Worm (Caenorhabditis elegans): ENCODE measurements around the gene F02E11.2.

Gene F02E11.2

DNA sequence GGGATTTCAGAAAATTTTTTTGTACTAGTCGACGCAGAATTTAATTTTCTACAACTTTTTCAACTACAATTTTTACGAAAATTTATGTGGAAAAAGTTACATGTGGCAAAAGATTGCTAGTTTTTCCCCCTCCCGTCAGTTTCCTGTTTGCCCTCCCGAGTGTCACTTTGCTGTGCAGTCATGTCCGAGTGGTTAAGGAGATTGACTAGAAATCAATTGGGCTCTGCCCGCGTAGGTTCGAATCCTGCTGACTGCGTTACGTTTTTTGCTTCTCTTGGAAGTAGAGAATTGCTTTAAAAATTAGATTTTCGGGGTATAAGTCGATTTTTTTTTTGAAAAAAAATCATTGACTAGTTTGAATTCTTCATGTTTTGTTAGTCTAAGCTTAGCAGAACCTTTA is 5.2 kb downstream of the F02E11.2 start:
- TF ChIP-seq lir-1 (GFP tag; conservative IDR thresholded peaks at IDR 0.05): no peak
- no peak for TF ChIP-seq dpff-1 (tag; optimal IDR thresholded peaks at IDR 0.05)
- TF ChIP-seq ceh-27 (GFP tag; optimal IDR thresholded peaks at IDR 0.05): no peak
- no peak for TF ChIP-seq madf-8 (GFP tag; conservative IDR thresholded peaks at IDR 0.05)
- TF ChIP-seq C17E4.6 (GFP tag; IDR thresholded peaks at IDR 0.05): no peak
- no peak for TF ChIP-seq cebp-2 (GFP tag; IDR thresholded peaks at IDR 0.05)
- no peak for TF ChIP-seq pha-4 (tag; optimal IDR thresholded peaks at IDR 0.05)
- TF ChIP-seq hmg-1.2 (GFP tag; IDR thresholded peaks at IDR 0.05): peak; percentile 48
- TF ChIP-seq Y79H2A.3 (GFP tag; conservative IDR thresholded peaks at IDR 0.05): no peak
- no peak for TF ChIP-seq mxl-1 (tag; optimal IDR thresholded peaks at IDR 0.05)
- peak; percentile 63 for TF ChIP-seq him-1 (tag; optimal IDR thresholded peaks at IDR 0.05)
- no peak for TF ChIP-seq hlh-12 (tag; optimal IDR thresholded peaks at IDR 0.05)
- TF ChIP-seq athp-1 (tag; optimal IDR thresholded peaks at IDR 0.05): no peak
- 0 out of 2 replicates have a peak, but pooled peaks have one; percentile 32 for TF ChIP-seq ceh-100 (GFP tag; IDR thresholded peaks at IDR 0.05)
- no peak for TF ChIP-seq ccch-3 (GFP tag; optimal IDR thresholded peaks at IDR 0.05)
- peak; percentile 14 for TF ChIP-seq chd-7 (tag; optimal IDR thresholded peaks at IDR 0.05)
- no peak for TF ChIP-seq bed-2 (GFP tag; IDR thresholded peaks at IDR 0.05)
- no peak for TF ChIP-seq F49E8.2 (tag; optimal IDR thresholded peaks at IDR 0.05; ENCODE audit: insufficient read depth)
- no peak for TF ChIP-seq hsf-1 (GFP tag; IDR thresholded peaks at IDR 0.05)
- TF ChIP-seq attf-3 (GFP tag; conservative IDR thresholded peaks at IDR 0.05): no peak
- no peak for TF ChIP-seq ceh-79 (tag; optimal IDR thresholded peaks at IDR 0.05)
- no peak for TF ChIP-seq rec-8 (tag; optimal IDR thresholded peaks at IDR 0.05)
- no peak for TF ChIP-seq unc-62 (GFP tag; optimal IDR thresholded peaks at IDR 0.05)
- TF ChIP-seq dox-1 (GFP tag; IDR thresholded peaks at IDR 0.05): 0 out of 2 replicates have a peak, but pooled peaks have one; percentile 31
- peak; percentile 66 for TF ChIP-seq nfyb-1 (GFP tag; IDR thresholded peaks at IDR 0.05)
- no peak for TF ChIP-seq efl-1 (GFP tag; optimal IDR thresholded peaks at IDR 0.05)
- TF ChIP-seq T07F8.4 (tag; optimal IDR thresholded peaks at IDR 0.05): no peak
- no peak for TF ChIP-seq Y67H2A.10 (GFP tag; conservative IDR thresholded peaks at IDR 0.05)
- TF ChIP-seq hlh-26 (GFP tag; conservative IDR thresholded peaks at IDR 0.05): no peak
- no peak for TF ChIP-seq nhr-80 (tag; optimal IDR thresholded peaks at IDR 0.05)
- no peak for TF ChIP-seq sea-2 (GFP tag; IDR thresholded peaks at IDR 0.05)
- TF ChIP-seq ekl-4 (GFP tag; IDR thresholded peaks at IDR 0.05): no peak
- no peak for TF ChIP-seq ztf-6 (GFP tag; IDR thresholded peaks at IDR 0.05)
- no peak for TF ChIP-seq F22D6.2 (tag; optimal IDR thresholded peaks at IDR 0.05)
- TF ChIP-seq fkh-3 (tag; optimal IDR thresholded peaks at IDR 0.05): no peak
- peak; percentile 80; the same call in 1 of the 2 replicates for TF ChIP-seq lin-26 (GFP tag; IDR thresholded peaks at IDR 0.05)
- no peak for TF ChIP-seq F23B12.7 (tag; optimal IDR thresholded peaks at IDR 0.05; ENCODE audit: insufficient read depth)
- no peak for TF ChIP-seq hrde-1 (tag; optimal IDR thresholded peaks at IDR 0.05; ENCODE audit: borderline replicate concordance)
- TF ChIP-seq F37B4.10 (GFP tag; IDR thresholded peaks at IDR 0.05): no peak
- no peak for TF ChIP-seq ZK185.1 (tag; optimal IDR thresholded peaks at IDR 0.05; ENCODE audit: poor library complexity, severe bottlenecking)
- TF ChIP-seq let-607 (tag; optimal IDR thresholded peaks at IDR 0.05): no peak
- no peak for TF ChIP-seq somi-1 (GFP tag; optimal IDR thresholded peaks at IDR 0.05)
- no peak for TF ChIP-seq tbx-9 (tag; optimal IDR thresholded peaks at IDR 0.05; ENCODE audit: borderline replicate concordance)
- TF ChIP-seq ceh-58 (GFP tag; IDR thresholded peaks at IDR 0.05): no peak
- no peak for TF ChIP-seq snpc-4 (GFP tag; optimal IDR thresholded peaks at IDR 0.05)
- TF ChIP-seq snpc-4 (tag; optimal IDR thresholded peaks at IDR 0.05): peak in 1 of 4 experiments; percentile 37
- TF ChIP-seq B0336.3 (GFP tag; IDR thresholded peaks at IDR 0.05): no peak
- TF ChIP-seq F39B2.1 (GFP tag; IDR thresholded peaks at IDR 0.05): no peak
- TF ChIP-seq hmg-20 (GFP tag; IDR thresholded peaks at IDR 0.05): no peak
